Fruit fly (Drosophila melanogaster) whole organism, embryonic: ENCODE results near the gene Cyfip.

Experiments used
- CG11504 ChIP-seq: fragments of 200-800 bp; sonication (Bioruptor generic); optimal IDR thresholded peaks from 3 replicates; lab custom pipeline; 2019; ENCODE audit warnings: missing biosample characterization, mild to moderate bottlenecking, missing genetic modification characterization, moderate library complexity
- CG32772 ChIP-seq: fragments of 200-800 bp; sonication (Bioruptor generic); IDR thresholded peaks from 2 replicates; pipeline ENCODE4 v1.3.6; 2022; ENCODE audit warnings: missing biosample characterization, missing genetic modification characterization
- stc ChIP-seq: fragments of 200-800 bp; sonication (Bioruptor generic); IDR thresholded peaks from 2 replicates; pipeline ENCODE4 v1.3.6; 2022; ENCODE audit warnings: missing biosample characterization, missing genetic modification characterization

- TF ChIP-seq CG32772 (GFP tag; lab: Robert Waterston, UW) (no peak), stc (0 out of 2 replicates have a peak, but pooled peaks have one; percentile 6), CG11504 (tag; lab: Kevin White, UChicago) (no peak)
Observed at dm6 chr3R:15316326-15316725, 16.7 kb upstream of the Cyfip start, which contains the start of gene CG14866.
